Worm (Caenorhabditis elegans) whole organism, mixed stage, embryonic: ENCODE measurements around the gene txt-5.

ENCODE experiments used
- ces-1 ChIP-seq: fragments of 150-350 bp; optimal IDR thresholded peaks from 2 replicates; lab custom pipeline; 2014; ENCODE audit warnings: missing biosample characterization, missing genetic modification reagents, missing genetic modification characterization
- lin-13 ChIP-seq: fragments of 150-350 bp; optimal IDR thresholded peaks from 2 replicates; lab custom pipeline; 2014; ENCODE audit warnings: missing biosample characterization, missing genetic modification characterization
- nhr-237 ChIP-seq: fragments of 150-350 bp; optimal IDR thresholded peaks from 2 replicates; lab custom pipeline; 2014; ENCODE audit warnings: missing biosample characterization, missing genetic modification characterization
- pha-4 ChIP-seq: fragments of 150-350 bp; optimal IDR thresholded peaks from 2 replicates; lab custom pipeline; 2018; ENCODE audit warnings: missing biosample characterization, missing genetic modification reagents, missing genetic modification characterization
- unc-62 ChIP-seq: fragments of 150-350 bp; optimal IDR thresholded peaks from 2 replicates; lab custom pipeline; 2014; ENCODE audit warnings: missing biosample characterization, missing genetic modification reagents, missing genetic modification characterization

DNA sequence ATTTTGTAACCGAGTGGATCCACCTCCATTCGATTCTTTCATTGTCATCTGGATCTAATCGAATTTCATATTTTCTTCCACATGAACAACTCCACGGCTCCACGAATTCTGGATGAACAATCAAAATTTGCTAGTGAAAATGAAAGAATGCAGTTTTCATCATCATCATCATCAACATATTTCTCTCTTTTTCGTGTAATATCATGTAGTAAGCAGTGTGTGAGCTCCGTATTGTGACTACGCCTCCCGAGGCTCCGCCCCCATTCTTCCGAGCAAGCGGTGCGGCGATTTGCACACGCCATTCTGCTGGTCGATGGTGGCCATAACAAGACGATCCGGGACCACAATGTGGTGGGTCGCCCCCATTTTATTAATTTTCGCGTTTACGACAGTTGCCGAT lies 38.9 kb downstream of the txt-5 start, which contains the start of gene ZK742.7:
- TF ChIP-seq ces-1 (no peak), unc-62 (no peak), nhr-237 (no peak), pha-4 (tag; lab: Kevin White, UChicago) (no peak), lin-13 (tag; lab: Kevin White, UChicago) (no peak)
